Fruit fly (Drosophila melanogaster): Measurements from ENCODE around the gene vret.

- TF ChIP-seq Eip75B (GFP tag; optimal IDR thresholded peaks at IDR 0.05) (no peak), CG6276 (GFP tag; optimal IDR thresholded peaks at IDR 0.05) (no peak), CG3032 (tag; optimal IDR thresholded peaks at IDR 0.05) (no peak), CG4318 (GFP tag; optimal IDR thresholded peaks at IDR 0.05) (no peak), Hr39 (GFP tag; optimal IDR thresholded peaks at IDR 0.05) (no peak), Sox15 (GFP tag; optimal IDR thresholded peaks at IDR 0.05) (no peak), CG31627 (GFP tag; optimal IDR thresholded peaks at IDR 0.05) (no peak), eg (GFP tag; IDR thresholded peaks at IDR 0.05) (no peak), CG6792 (GFP tag; optimal IDR thresholded peaks at IDR 0.05) (no peak), Gug (GFP tag; IDR thresholded peaks at IDR 0.05) (no peak), salr (GFP tag; optimal IDR thresholded peaks at IDR 0.05) (no peak), net (GFP tag; optimal IDR thresholded peaks at IDR 0.05) (no peak), pdm3 (GFP tag; optimal IDR thresholded peaks at IDR 0.05) (no peak)
Observed at dm6 chr3R:22766072-22766471, 20.7 kb upstream of the vret start, which contains the start of gene Nepl15.
